Worm (Caenorhabditis elegans) whole organism, L4 larva: ENCODE measurements around the gene Y49F6B.20.

Experiments used
- T26A8.4 ChIP-seq: fragments of 200-800 bp; sonication (Bioruptor generic); IDR thresholded peaks from 2 replicates; pipeline ENCODE4 v1.3.6; 2022; ENCODE audit warnings: missing genetic modification characterization, missing compliant biosample characterization
- Y75B8A.6 ChIP-seq: fragments of 200-800 bp; sonication (Bioruptor generic); IDR thresholded peaks from 2 replicates; pipeline ENCODE4 v1.3.6; 2022; ENCODE audit warnings: missing genetic modification reagents, missing genetic modification characterization, missing compliant biosample characterization
- ZK546.5 ChIP-seq, 2 experiments: sonication (generic microtip); optimal IDR thresholded peaks; 2 replicates each; lab custom pipeline; 2017; ENCODE audit warnings: missing biosample characterization in 2 of 2, missing genetic modification characterization in 2 of 2
- aha-1 ChIP-seq: fragments of 150-350 bp; peaks from one replicate; lab custom pipeline; 2014; ENCODE audit warnings: missing biosample characterization, missing genetic modification characterization
- ama-1 ChIP-seq: fragments of 150-350 bp; optimal IDR thresholded peaks from 2 replicates; lab custom pipeline; 2014; ENCODE audit warnings: inconsistent platforms, mixed read lengths
- attf-4 ChIP-seq: sonication (generic microtip); optimal IDR thresholded peaks from 3 replicates; lab custom pipeline; 2017; ENCODE audit warnings: missing biosample characterization, missing genetic modification characterization
- ceh-28 ChIP-seq: fragments of 150-350 bp; optimal IDR thresholded peaks from 2 replicates; lab custom pipeline; 2014; ENCODE audit warnings: missing biosample characterization, missing genetic modification reagents, missing genetic modification characterization
- ces-1 ChIP-seq: fragments of 150-350 bp; sonication (generic microtip); optimal IDR thresholded peaks from 4 replicates; lab custom pipeline; 2014; ENCODE audit warnings: missing biosample characterization, missing genetic modification reagents, missing genetic modification characterization
- ctbp-1 ChIP-seq: fragments of 200-800 bp; sonication (Bioruptor generic); IDR thresholded peaks from 2 replicates; pipeline ENCODE4 v1.3.6; 2022; ENCODE audit warnings: missing genetic modification reagents, missing genetic modification characterization, missing compliant biosample characterization
- daf-12 ChIP-seq: fragments of 150-350 bp; optimal IDR thresholded peaks from 2 replicates; lab custom pipeline; 2014; ENCODE audit warnings: missing biosample characterization, missing genetic modification reagents, missing genetic modification characterization
- daf-19 ChIP-seq: fragments of 200-800 bp; sonication (Bioruptor generic); conservative IDR thresholded peaks from 2 replicates; pipeline ENCODE4 v1.3.6; 2022; ENCODE audit warnings: missing genetic modification characterization, missing compliant biosample characterization
- dmd-6 ChIP-seq: fragments of 200-800 bp; sonication (Bioruptor generic); IDR thresholded peaks from 2 replicates; pipeline ENCODE4 v1.3.6; 2022; ENCODE audit warnings: missing genetic modification reagents, missing genetic modification characterization, missing compliant biosample characterization
- dpl-1 ChIP-seq: fragments of 150-350 bp; optimal IDR thresholded peaks from 2 replicates; lab custom pipeline; 2014; ENCODE audit warnings: missing biosample characterization, missing genetic modification reagents, missing genetic modification characterization
- duxl-1 ChIP-seq: sonication (generic microtip); optimal IDR thresholded peaks from 2 replicates; lab custom pipeline; 2016; ENCODE audit warnings: mild to moderate bottlenecking, missing genetic modification characterization, moderate library complexity, missing compliant biosample characterization; ENCODE audit not compliant: poor library complexity
- dve-1 ChIP-seq: sonication (generic microtip); optimal IDR thresholded peaks from 2 replicates; lab custom pipeline; 2017; ENCODE audit warnings: antibody characterized with exemption, mild to moderate bottlenecking, missing genetic modification characterization, missing compliant biosample characterization; ENCODE audit not compliant: insufficient read depth
- egl-43 ChIP-seq: fragments of 200-800 bp; sonication (Bioruptor generic); IDR thresholded peaks from 2 replicates; pipeline ENCODE4 v1.3.6; 2022; ENCODE audit warnings: missing genetic modification reagents, missing genetic modification characterization, missing compliant biosample characterization
- lin-1 ChIP-seq: fragments of 200-800 bp; sonication (Bioruptor generic); IDR thresholded peaks from 2 replicates; pipeline ENCODE4 v1.3.6; 2022; ENCODE audit warnings: missing genetic modification reagents, missing genetic modification characterization, missing compliant biosample characterization
- lin-13 ChIP-seq: fragments of 150-350 bp; optimal IDR thresholded peaks from 2 replicates; lab custom pipeline; 2014; ENCODE audit warnings: missing biosample characterization, missing genetic modification reagents, missing genetic modification characterization
- lin-15B ChIP-seq: fragments of 150-350 bp; sonication (generic microtip); optimal IDR thresholded peaks from 3 replicates; lab custom pipeline; 2014; ENCODE audit warnings: missing biosample characterization, missing genetic modification characterization
- lin-38 ChIP-seq: fragments of 200-800 bp; sonication (Bioruptor generic); IDR thresholded peaks from 2 replicates; pipeline ENCODE4 v1.3.6; 2022; ENCODE audit warnings: missing genetic modification reagents, missing genetic modification characterization, missing compliant biosample characterization
- lir-3 ChIP-seq: sonication (generic microtip); optimal IDR thresholded peaks from 2 replicates; lab custom pipeline; 2016; ENCODE audit warnings: mild to moderate bottlenecking, missing genetic modification characterization, missing compliant biosample characterization
- madf-5 ChIP-seq, 2 experiments: fragments of 200-800 bp; sonication (Bioruptor generic); IDR thresholded peaks; 2 replicates each; pipeline ENCODE4 v1.3.6; 2022; ENCODE audit warnings: missing compliant biosample characterization in 2 of 2, missing genetic modification characterization in 2 of 2
- madf-9 ChIP-seq: fragments of 200-800 bp; sonication (Bioruptor generic); conservative IDR thresholded peaks from 2 replicates; pipeline ENCODE4 v1.3.6; 2022; ENCODE audit warnings: missing genetic modification reagents, missing genetic modification characterization, missing compliant biosample characterization
- mep-1 ChIP-seq: fragments of 150-350 bp; sonication (generic microtip); optimal IDR thresholded peaks from 3 replicates; lab custom pipeline; 2014; ENCODE audit warnings: missing biosample characterization, missing genetic modification characterization
- mxl-2 ChIP-seq: fragments of 200-800 bp; sonication (Bioruptor generic); conservative IDR thresholded peaks from 2 replicates; pipeline ENCODE4 v1.3.6; 2022; ENCODE audit warnings: missing genetic modification reagents, missing genetic modification characterization, missing compliant biosample characterization
- nhr-11 ChIP-seq: fragments of 150-350 bp; optimal IDR thresholded peaks from 2 replicates; lab custom pipeline; 2014; ENCODE audit warnings: missing biosample characterization, missing genetic modification characterization
- nhr-237 ChIP-seq: sonication (generic microtip); optimal IDR thresholded peaks from 2 replicates; lab custom pipeline; 2017; ENCODE audit warnings: missing biosample characterization, missing genetic modification characterization
- nhr-25 ChIP-seq: sonication (generic microtip); optimal IDR thresholded peaks from 2 replicates; lab custom pipeline; 2017; ENCODE audit warnings: missing genetic modification characterization, mild to moderate bottlenecking, missing compliant biosample characterization, antibody characterized with exemption, moderate library complexity, borderline replicate concordance; ENCODE audit not compliant: insufficient read depth
- nhr-6 ChIP-seq: fragments of 150-350 bp; optimal IDR thresholded peaks from 2 replicates; lab custom pipeline; 2014; ENCODE audit warnings: missing biosample characterization, missing genetic modification characterization
- nhr-77 ChIP-seq: fragments of 150-350 bp; optimal IDR thresholded peaks from 2 replicates; lab custom pipeline; 2014; ENCODE audit warnings: missing biosample characterization, missing genetic modification characterization
- pqm-1 ChIP-seq: sonication (generic microtip); optimal IDR thresholded peaks from 2 replicates; lab custom pipeline; 2017; ENCODE audit warnings: missing biosample characterization, missing genetic modification characterization
- set-16 ChIP-seq: fragments of 200-800 bp; sonication (Bioruptor generic); IDR thresholded peaks from 2 replicates; pipeline ENCODE4 v1.3.6; 2022; ENCODE audit warnings: missing genetic modification reagents, missing genetic modification characterization, missing compliant biosample characterization
- unc-62 ChIP-seq, 3 experiments: fragments of 150-350 bp in 1 of 3; sonication (generic microtip); optimal IDR thresholded peaks in 2 of 3; peaks in 1 of 3; 1 replicate in 1 of 3; 2 replicates in 2 of 3; lab custom pipeline; 2014 to 2017; ENCODE audit warnings: missing biosample characterization in 3 of 3, missing genetic modification characterization in 3 of 3, missing genetic modification reagents in 3 of 3, missing genotype in 1 of 3
- zag-1 ChIP-seq: fragments of 150-350 bp; optimal IDR thresholded peaks from 2 replicates; lab custom pipeline; 2014; ENCODE audit warnings: missing biosample characterization, missing genetic modification characterization
- zip-2 ChIP-seq: fragments of 150-350 bp; optimal IDR thresholded peaks from 2 replicates; lab custom pipeline; 2014; ENCODE audit warnings: missing biosample characterization, missing genetic modification characterization
- ztf-11 ChIP-seq: fragments of 150-350 bp; optimal IDR thresholded peaks from 2 replicates; lab custom pipeline; 2014; ENCODE audit warnings: missing biosample characterization, missing genetic modification characterization

Gene Y49F6B.20

ce11 chrII:3446647-3447046 lies 23.8 kb downstream of the Y49F6B.20 start, which contains the start of the genes C16C8.20 and gldi-6:
TSS of gene C16C8.20 (plus strand) at chrII:3446947.
TSS of gene gldi-6 (plus strand) at chrII:3446947.
- no peak for TF ChIP-seq ces-1 (GFP tag; lab: Kevin White, UChicago)
- TF ChIP-seq, all 104 proteins: peak for 0

ce11 chrII:3445285-3445806 lies 25.1 kb downstream of the Y49F6B.20 start, which contains the start of the genes C16C8.5 and C16C8.16:
TSS of gene C16C8.5 (minus strand) at chrII:3445385.
TSS of gene C16C8.16 (plus strand) at chrII:3445756.
- TF ChIP-seq Y75B8A.6 (GFP tag; lab: Robert Waterston, UW) (no peak), attf-4 (no peak), nhr-237 (no peak), madf-9 (GFP tag; lab: Robert Waterston, UW) (no peak), lin-15B (tag; lab: Kevin White, UChicago) (no peak), ZK546.5 (tag; optimal IDR thresholded peaks at IDR 0.05; lab: Kevin White, UChicago) (no peak), ceh-28 (tag; lab: Kevin White, UChicago) (no peak), nhr-25 (no peak), duxl-1 (no peak), lin-1 (GFP tag; lab: Robert Waterston, UW) (no peak), ctbp-1 (GFP tag; lab: Robert Waterston, UW) (no peak), zag-1 (no peak), dve-1 (no peak), mep-1 (tag; lab: Kevin White, UChicago) (no peak), madf-5 (GFP tag; IDR thresholded peaks at IDR 0.05; lab: Robert Waterston, UW) (no peak), lin-13 (GFP tag; lab: Kevin White, UChicago) (no peak)

ce11 chrII:3444280-3444679 lies 26.2 kb downstream of the Y49F6B.20 start, which contains the start of gene C16C8.4:
TSS of gene C16C8.4 (minus strand) at chrII:3444380.
- no peak for TF ChIP-seq madf-9 (GFP tag; lab: Robert Waterston, UW)
- peak; percentile 66 for TF ChIP-seq aha-1 (tag; lab: Kevin White, UChicago)

ce11 chrII:3443154-3443553 lies 27.3 kb downstream of the Y49F6B.20 start, which contains the start of gene C16C8.22:
TSS of gene C16C8.22 (minus strand) at chrII:3443254.
- TF ChIP-seq nhr-6 (tag; lab: Kevin White, UChicago), result no peak
- no peak for TF ChIP-seq ztf-11 (tag; lab: Kevin White, UChicago)
- TF ChIP-seq T26A8.4 (GFP tag; lab: Robert Waterston, UW), result no peak
- no peak for TF ChIP-seq pqm-1 (tag; lab: Kevin White, UChicago)
- TF ChIP-seq madf-9 (GFP tag; lab: Robert Waterston, UW), result no peak
- TF ChIP-seq ama-1 (lab: Kevin White, UChicago), result no peak
- TF ChIP-seq ZK546.5 (tag; optimal IDR thresholded peaks at IDR 0.05; lab: Kevin White, UChicago), result no peak
- TF ChIP-seq nhr-77 (tag; lab: Kevin White, UChicago), result no peak
- TF ChIP-seq daf-19 (GFP tag; lab: Robert Waterston, UW), result no peak
- TF ChIP-seq dpl-1 (GFP tag; lab: Kevin White, UChicago), result no peak

- TF ChIP-seq unc-62 (GFP tag; optimal IDR thresholded peaks at IDR 0.05 in 1 of 2; lab: Kevin White, UChicago), result peak in 1 of 2 experiments; percentile 1
- no peak for TF ChIP-seq unc-62 (tag; optimal IDR thresholded peaks at IDR 0.05; lab: Kevin White, UChicago)
- no peak for TF ChIP-seq zip-2 (tag; lab: Kevin White, UChicago)
- TF ChIP-seq nhr-11 (tag; lab: Kevin White, UChicago), result no peak
Measured at ce11 chrII:3441377-3441776, 29.1 kb downstream of the Y49F6B.20 start, which contains the start of gene C16C8.27. TSS of gene C16C8.27 (plus strand) at chrII:3441677.

- no peak for TF ChIP-seq set-16 (GFP tag; lab: Robert Waterston, UW)
- TF ChIP-seq madf-9 (GFP tag; lab: Robert Waterston, UW), result no peak
- no peak for TF ChIP-seq egl-43 (GFP tag; lab: Robert Waterston, UW)
- no peak for TF ChIP-seq daf-12
- no peak for TF ChIP-seq lin-38 (GFP tag; lab: Robert Waterston, UW)
- TF ChIP-seq lir-3 (tag; lab: Kevin White, UChicago), result no peak
- TF ChIP-seq mxl-2 (GFP tag; lab: Robert Waterston, UW), result no peak
- no peak for TF ChIP-seq daf-19 (GFP tag; lab: Robert Waterston, UW)
- no peak for TF ChIP-seq dmd-6 (GFP tag; lab: Robert Waterston, UW)
Measured at ce11 chrII:3440641-3440926, 29.9 kb downstream of the Y49F6B.20 start, which contains the start of gene C16C8.17. TSS of gene C16C8.17 (plus strand) at chrII:3440827.
